Fruit fly (Drosophila melanogaster) whole organism, wandering third instar larva: ENCODE data around the gene Ugt37E1.
A peak's percentile ranks its signal among the peaks of the same experiment; 100 is the strongest.

Experiments
- Abd-B ChIP-seq: fragments of >200 bp; optimal IDR thresholded peaks from 2 replicates; lab custom pipeline; 2017; ENCODE audit warnings: missing biosample characterization, missing genetic modification characterization
- Hr78 ChIP-seq: fragments of >200 bp; optimal IDR thresholded peaks from 2 replicates; lab custom pipeline; 2017; ENCODE audit warnings: missing biosample characterization, missing genetic modification characterization
- N ChIP-seq: fragments of >200 bp; optimal IDR thresholded peaks from 2 replicates; lab custom pipeline; 2018; ENCODE audit warnings: missing biosample characterization, missing external identifiers, missing genetic modification characterization
- Rel ChIP-seq, 2 experiments: fragments of 200-800 bp; sonication (Bioruptor generic) in 1 of 2; optimal IDR thresholded peaks; 2 replicates in 1 of 2; 3 replicates in 1 of 2; lab custom pipeline; 2016 to 2019; ENCODE audit warnings: mild to moderate bottlenecking in 2 of 2, missing biosample characterization in 2 of 2, missing genetic modification characterization in 2 of 2, moderate library complexity in 1 of 2
- ey ChIP-seq: fragments of 200-800 bp; sonication (Bioruptor generic); optimal IDR thresholded peaks from 2 replicates; lab custom pipeline; 2016; ENCODE audit warnings: missing biosample characterization, missing genetic modification characterization
- foxo ChIP-seq, 2 experiments: fragments of 200-800 bp; sonication (Bioruptor generic); optimal IDR thresholded peaks; 2 replicates in 1 of 2; 3 replicates in 1 of 2; lab custom pipeline; 2016 to 2017; ENCODE audit warnings: missing biosample characterization in 2 of 2, missing genetic modification characterization in 2 of 2
- psq ChIP-seq: fragments of 200-800 bp; sonication (Bioruptor generic); optimal IDR thresholded peaks from 3 replicates; lab custom pipeline; 2017; ENCODE audit warnings: missing biosample characterization, mild to moderate bottlenecking, missing genetic modification characterization, moderate library complexity
- usp ChIP-seq: fragments of >200 bp; optimal IDR thresholded peaks from 2 replicates; lab custom pipeline; 2017; ENCODE audit warnings: missing biosample characterization, missing genetic modification characterization

DNA sequence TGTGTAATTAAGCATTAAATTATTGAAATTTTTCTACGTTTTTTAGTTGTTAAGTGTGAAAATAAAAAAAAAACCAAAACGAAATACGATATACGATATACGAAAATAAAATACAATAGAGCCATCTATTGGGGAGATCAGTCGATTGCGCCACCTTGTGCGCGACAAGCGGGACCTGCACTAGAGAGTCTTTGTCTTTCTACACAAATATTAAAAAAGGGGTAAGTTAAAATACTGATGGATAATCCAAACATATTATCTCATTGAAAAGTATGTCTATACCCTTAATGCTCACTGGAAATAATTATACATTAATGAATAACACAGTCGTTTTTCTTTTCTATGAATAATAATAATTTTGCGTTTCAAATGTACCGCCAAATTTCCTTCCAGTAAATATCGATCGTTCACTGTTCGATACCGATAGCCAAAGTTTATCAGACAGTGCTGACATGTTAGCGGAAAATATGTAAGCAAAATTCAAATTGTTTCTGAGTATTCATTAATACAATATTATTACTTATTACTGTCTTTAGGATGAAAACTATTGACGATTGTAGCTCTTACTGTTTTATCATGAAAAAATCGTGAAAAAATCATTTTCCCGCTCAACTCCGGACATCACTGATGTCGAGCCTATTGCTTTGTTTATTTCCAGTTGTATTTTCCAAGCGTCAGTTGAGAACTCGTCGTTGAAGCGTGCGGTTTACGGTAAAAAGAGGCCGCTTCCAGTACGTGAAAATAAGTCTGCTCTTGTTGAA is 19.8 kb downstream of the Ugt37E1 start, which contains the start of gene mdy:
- TF ChIP-seq ey (GFP tag; lab: Kevin White, UChicago) (peak; percentile 69), psq (GFP tag; lab: Kevin White, UChicago) (peak; percentile 41), usp (GFP tag; lab: Kevin White, UChicago) (no peak), Abd-B (GFP tag; lab: Kevin White, UChicago) (no peak), Hr78 (no peak), foxo (GFP tag; optimal IDR thresholded peaks at IDR 0.05; lab: Kevin White, UChicago) (peak in 1 of 2 experiments; percentile 70), Rel (GFP tag; optimal IDR thresholded peaks at IDR 0.05; lab: Kevin White, UChicago) (no peak), Rel (tag; optimal IDR thresholded peaks at IDR 0.05; lab: Kevin White, UChicago) (no peak), N (GFP tag; lab: Kevin White, UChicago) (no peak)
